Fruit fly (Drosophila melanogaster) whole organism, embryonic: ENCODE measurements around the gene CG32137.

Experiments
- CG1024 ChIP-seq: fragments of 200-800 bp; sonication (Bioruptor generic); IDR thresholded peaks from 2 replicates; pipeline ENCODE4 v1.3.6; 2022; ENCODE audit warnings: missing biosample characterization, missing genetic modification characterization
- CG11723 ChIP-seq: fragments of 200-800 bp; sonication (Bioruptor generic); optimal IDR thresholded peaks from 2 replicates; lab custom pipeline; 2017; ENCODE audit warnings: missing biosample characterization, mild to moderate bottlenecking, missing genetic modification characterization
- CG12104 ChIP-seq: fragments of 200-800 bp; sonication (Bioruptor generic); optimal IDR thresholded peaks from 3 replicates; lab custom pipeline; 2016; ENCODE audit warnings: missing biosample characterization, missing genetic modification characterization
- CG13624 ChIP-seq: fragments of 200-800 bp; sonication (Bioruptor generic); optimal IDR thresholded peaks from 2 replicates; lab custom pipeline; 2016; ENCODE audit warnings: missing biosample characterization, missing genetic modification characterization
- CG1602 ChIP-seq: fragments of 200-800 bp; sonication (Bioruptor generic); optimal IDR thresholded peaks from 3 replicates; lab custom pipeline; 2016; ENCODE audit warnings: missing biosample characterization, missing genetic modification characterization
- CG16863 ChIP-seq: fragments of 200-800 bp; sonication (Bioruptor generic); optimal IDR thresholded peaks from 3 replicates; lab custom pipeline; 2016; ENCODE audit warnings: missing biosample characterization, missing genetic modification characterization
- CG1792 ChIP-seq: fragments of 200-800 bp; sonication (Bioruptor generic); optimal IDR thresholded peaks from 2 replicates; lab custom pipeline; 2016; ENCODE audit warnings: missing biosample characterization, missing genetic modification characterization
- CG18764 ChIP-seq: fragments of 200-800 bp; sonication (Bioruptor generic); optimal IDR thresholded peaks from 3 replicates; lab custom pipeline; 2016; ENCODE audit warnings: missing biosample characterization, missing genetic modification characterization
- CG30020 ChIP-seq: fragments of 200-800 bp; optimal IDR thresholded peaks from 2 replicates; lab custom pipeline; 2019; ENCODE audit warnings: missing biosample characterization, mild to moderate bottlenecking, missing genetic modification characterization, moderate library complexity
- CG30431 ChIP-seq: fragments of 200-800 bp; sonication (Bioruptor generic); optimal IDR thresholded peaks from 2 replicates; lab custom pipeline; 2017; ENCODE audit warnings: missing biosample characterization, missing genetic modification characterization
- CG32767 ChIP-seq: fragments of 200-800 bp; sonication (Bioruptor generic); IDR thresholded peaks from 2 replicates; pipeline ENCODE4 v1.3.6; 2022; ENCODE audit warnings: missing biosample characterization, missing genetic modification characterization
- CG6272 ChIP-seq: fragments of 200-800 bp; sonication (Bioruptor generic); IDR thresholded peaks from 2 replicates; pipeline ENCODE4 v1.3.6; 2022; ENCODE audit warnings: missing biosample characterization, missing genetic modification characterization
- CHES-1-like ChIP-seq: fragments of 200-800 bp; sonication (Bioruptor generic); optimal IDR thresholded peaks from 2 replicates; lab custom pipeline; 2016; ENCODE audit warnings: missing biosample characterization, missing genetic modification characterization
- Dbx ChIP-seq: fragments of 200-800 bp; sonication (Bioruptor generic); IDR thresholded peaks from 3 replicates; pipeline ENCODE4 v1.3.6; 2022; ENCODE audit warnings: missing biosample characterization, missing genetic modification characterization
- Doc2 ChIP-seq: fragments of 200-800 bp; sonication (Bioruptor generic); IDR thresholded peaks from 2 replicates; pipeline ENCODE4 v1.3.6; 2022; ENCODE audit warnings: missing biosample characterization, missing genetic modification characterization
- Doc3 ChIP-seq: fragments of 200-800 bp; sonication (Bioruptor generic); IDR thresholded peaks from 3 replicates; pipeline ENCODE4 v1.3.6; 2022; ENCODE audit warnings: missing biosample characterization, missing genetic modification characterization; ENCODE audit not compliant: partially characterized antibody
- Dref ChIP-seq: fragments of 200-800 bp; sonication (Bioruptor generic); IDR thresholded peaks from 2 replicates; pipeline ENCODE4 v1.3.6; 2022; ENCODE audit warnings: missing biosample characterization, missing genetic modification characterization
- Elba2 ChIP-seq: fragments of 200-800 bp; sonication (Bioruptor generic); optimal IDR thresholded peaks from 3 replicates; lab custom pipeline; 2016; ENCODE audit warnings: missing biosample characterization, missing genetic modification characterization
- Ets97D ChIP-seq: fragments of 200-800 bp; sonication (Bioruptor generic); optimal IDR thresholded peaks from 3 replicates; lab custom pipeline; 2016; ENCODE audit warnings: missing biosample characterization, missing genetic modification characterization
- HHEX ChIP-seq: fragments of 200-800 bp; sonication (Bioruptor generic); optimal IDR thresholded peaks from 3 replicates; lab custom pipeline; 2017; ENCODE audit warnings: missing biosample characterization, mild to moderate bottlenecking, missing genetic modification characterization, missing genetic modification reagents
- NK7.1 ChIP-seq: fragments of 200-800 bp; sonication (Bioruptor generic); optimal IDR thresholded peaks from 3 replicates; lab custom pipeline; 2016; ENCODE audit warnings: missing biosample characterization, missing genetic modification characterization
- Side ChIP-seq: fragments of 200-800 bp; sonication (Bioruptor generic); optimal IDR thresholded peaks from 2 replicates; lab custom pipeline; 2016; ENCODE audit warnings: missing biosample characterization, missing genetic modification characterization
- Stat92E ChIP-seq, 3 experiments: fragments of >200 bp in 2 of 3; fragments of 200-800 bp in 1 of 3; sonication (Bioruptor generic) in 1 of 3; optimal IDR thresholded peaks; 2 replicates each; lab custom pipeline; 2017 to 2019; ENCODE audit warnings: missing biosample characterization in 3 of 3, missing genetic modification characterization in 3 of 3, mild to moderate bottlenecking in 1 of 3, moderate library complexity in 1 of 3
- ab ChIP-seq: fragments of 200-800 bp; sonication (Bioruptor generic); optimal IDR thresholded peaks from 2 replicates; lab custom pipeline; 2016; ENCODE audit warnings: missing biosample characterization, missing genetic modification characterization
- abd-A ChIP-seq: fragments of 200-800 bp; sonication (Bioruptor generic); optimal IDR thresholded peaks from 3 replicates; lab custom pipeline; 2019; ENCODE audit warnings: missing biosample characterization, mild to moderate bottlenecking, missing genetic modification characterization, moderate library complexity
- bcd ChIP-seq: fragments of 200-800 bp; sonication (Bioruptor generic); optimal IDR thresholded peaks from 2 replicates; lab custom pipeline; 2017; ENCODE audit warnings: missing biosample characterization, mild to moderate bottlenecking, missing genetic modification characterization
- caup ChIP-seq: fragments of 200-800 bp; sonication (Bioruptor generic); optimal IDR thresholded peaks from 3 replicates; lab custom pipeline; 2017; ENCODE audit warnings: missing biosample characterization, mild to moderate bottlenecking, missing genetic modification characterization, moderate library complexity; ENCODE audit not compliant: severe bottlenecking
- chn ChIP-seq: fragments of 200-800 bp; sonication (Bioruptor generic); optimal IDR thresholded peaks from 2 replicates; lab custom pipeline; 2016; ENCODE audit warnings: missing biosample characterization, missing genetic modification characterization
- ci ChIP-seq: fragments of 200-800 bp; sonication (Bioruptor generic); IDR thresholded peaks from 3 replicates; pipeline ENCODE4 v1.3.6; 2022; ENCODE audit warnings: missing biosample characterization, missing genetic modification characterization
- cwo ChIP-seq: fragments of 200-800 bp; sonication (Bioruptor generic); optimal IDR thresholded peaks from 3 replicates; lab custom pipeline; 2017; ENCODE audit warnings: missing biosample characterization, missing genetic modification characterization, mild to moderate bottlenecking, moderate library complexity, missing genetic modification reagents
- dimm ChIP-seq: fragments of 200-800 bp; sonication (Bioruptor generic); IDR thresholded peaks from 2 replicates; pipeline ENCODE4 v1.3.6; 2022; ENCODE audit warnings: missing biosample characterization, missing genetic modification characterization
- gce ChIP-seq: fragments of 200-800 bp; sonication (Bioruptor generic); IDR thresholded peaks from 3 replicates; pipeline ENCODE4 v1.3.6; 2022; ENCODE audit warnings: missing biosample characterization, missing genetic modification characterization
- ind ChIP-seq: fragments of 200-800 bp; sonication (Bioruptor generic); optimal IDR thresholded peaks from 3 replicates; lab custom pipeline; 2016; ENCODE audit warnings: missing biosample characterization, missing genetic modification characterization
- insv ChIP-seq, 2 experiments: fragments of 200-800 bp; sonication (Bioruptor generic); optimal IDR thresholded peaks; 3 replicates each; lab custom pipeline; 2016 to 2018; ENCODE audit warnings: missing biosample characterization in 2 of 2, missing genetic modification characterization in 2 of 2
- kah ChIP-seq: fragments of 200-800 bp; sonication (Bioruptor generic); optimal IDR thresholded peaks from 2 replicates; lab custom pipeline; 2018; ENCODE audit warnings: missing biosample characterization, mild to moderate bottlenecking, missing genetic modification characterization
- lola ChIP-seq, 3 experiments: fragments of >200 bp in 2 of 3; fragments of 200-800 bp in 1 of 3; sonication (Bioruptor generic) in 1 of 3; optimal IDR thresholded peaks; 2 replicates each; lab custom pipeline; 2017 to 2019; ENCODE audit warnings: missing biosample characterization in 3 of 3, missing genetic modification characterization in 3 of 3, mild to moderate bottlenecking in 1 of 3, moderate library complexity in 1 of 3
- mam ChIP-seq: fragments of 200-800 bp; sonication (Bioruptor generic); optimal IDR thresholded peaks from 3 replicates; lab custom pipeline; 2016; ENCODE audit warnings: missing biosample characterization, missing genetic modification characterization
- mirr ChIP-seq: fragments of 200-800 bp; sonication (Bioruptor generic); optimal IDR thresholded peaks from 3 replicates; lab custom pipeline; 2018; ENCODE audit warnings: missing biosample characterization, mild to moderate bottlenecking, missing genetic modification characterization
- odd ChIP-seq: fragments of 200-800 bp; sonication (Bioruptor generic); optimal IDR thresholded peaks from 2 replicates; lab custom pipeline; 2017; ENCODE audit warnings: missing biosample characterization, mild to moderate bottlenecking, missing genetic modification characterization
- ro ChIP-seq: fragments of 200-800 bp; sonication (Bioruptor generic); IDR thresholded peaks from 2 replicates; pipeline ENCODE4 v1.3.6; 2022; ENCODE audit warnings: missing biosample characterization, missing genetic modification characterization
- sc ChIP-seq, 3 experiments: fragments of >200 bp in 2 of 3; fragments of 200-800 bp in 1 of 3; sonication (Bioruptor generic) in 1 of 3; optimal IDR thresholded peaks; 2 replicates in 2 of 3; 3 replicates in 1 of 3; lab custom pipeline; 2017; ENCODE audit warnings: mild to moderate bottlenecking in 1 of 3, missing biosample characterization in 1 of 3, missing genetic modification characterization in 1 of 3, missing genetic modification reagents in 1 of 3
- sisA ChIP-seq: fragments of 200-800 bp; sonication (Bioruptor generic); IDR thresholded peaks from 2 replicates; pipeline ENCODE4 v1.3.6; 2022; ENCODE audit warnings: missing biosample characterization, missing genetic modification characterization
- slp2 ChIP-seq: fragments of 200-800 bp; sonication (Bioruptor generic); optimal IDR thresholded peaks from 2 replicates; lab custom pipeline; 2016; ENCODE audit warnings: missing biosample characterization, missing genetic modification characterization
- sr ChIP-seq: fragments of 200-800 bp; sonication (Bioruptor generic); IDR thresholded peaks from 3 replicates; pipeline ENCODE4 v1.3.6; 2022; ENCODE audit warnings: missing biosample characterization, missing genetic modification characterization
- tx ChIP-seq: fragments of 200-800 bp; sonication (Bioruptor generic); optimal IDR thresholded peaks from 2 replicates; lab custom pipeline; 2016; ENCODE audit warnings: missing biosample characterization, missing genetic modification characterization
- wek ChIP-seq: fragments of 200-800 bp; sonication (Bioruptor generic); optimal IDR thresholded peaks from 3 replicates; lab custom pipeline; 2018; ENCODE audit warnings: missing biosample characterization, mild to moderate bottlenecking, missing genetic modification characterization, moderate library complexity
- zen2 ChIP-seq: fragments of 200-800 bp; sonication (Bioruptor generic); IDR thresholded peaks from 3 replicates; pipeline ENCODE4 v1.3.6; 2022; ENCODE audit warnings: missing biosample characterization, missing genetic modification characterization; ENCODE audit not compliant: partially characterized antibody
- zf30C ChIP-seq: fragments of 200-800 bp; sonication (Bioruptor generic); optimal IDR thresholded peaks from 3 replicates; lab custom pipeline; 2018; ENCODE audit warnings: missing biosample characterization, mild to moderate bottlenecking, missing genetic modification characterization

Gene CG32137

dm6 chr3L:13919794-13920631 lies 19.0 kb upstream of the CG32137 start (continued):
- peak; percentile 87 for TF ChIP-seq sisA (GFP tag; lab: Robert Waterston, UW)
- no peak for TF ChIP-seq Dref
- TF ChIP-seq cwo: peak; percentile 93
- peak; percentile 51 for TF ChIP-seq CG1024
- peak; percentile 67 to 94 for TF ChIP-seq insv (GFP tag; optimal IDR thresholded peaks at IDR 0.05; lab: Kevin White, UChicago)
- peak; percentile 91 for TF ChIP-seq tx (GFP tag; lab: Kevin White, UChicago)
- peak; percentile 92 for TF ChIP-seq ind (GFP tag; lab: Kevin White, UChicago)
- TF ChIP-seq CG12104 (GFP tag; lab: Kevin White, UChicago): peak; percentile 83
- peak; percentile 69 for TF ChIP-seq CG1792 (GFP tag; lab: Kevin White, UChicago)
- peak; percentile 85 for TF ChIP-seq CHES-1-like (GFP tag; lab: Kevin White, UChicago)
- TF ChIP-seq CG6272: peak; percentile 70
- TF ChIP-seq sc (optimal IDR thresholded peaks at IDR 0.05; lab: Kevin White, UChicago): no peak
- peak; percentile 93 for TF ChIP-seq sc (GFP tag; optimal IDR thresholded peaks at IDR 0.05; lab: Kevin White, UChicago)
- TF ChIP-seq ro: peak; percentile 54; the same call in 1 of the 2 replicates
- TF ChIP-seq kah (GFP tag; lab: Kevin White, UChicago): peak; percentile 46
- TF ChIP-seq Dbx (GFP tag; lab: Robert Waterston, UW): peak; percentile 72; the same call in 2 of the 3 replicates
- peak; percentile 80 for TF ChIP-seq CG30020
- peak; percentile 86 for TF ChIP-seq caup (GFP tag; lab: Kevin White, UChicago)
- TF ChIP-seq zf30C (GFP tag; lab: Kevin White, UChicago): no peak
- TF ChIP-seq mam (GFP tag; lab: Kevin White, UChicago): peak; percentile 91
- TF ChIP-seq lola (GFP tag; optimal IDR thresholded peaks at IDR 0.05; lab: Kevin White, UChicago): peak in 1 of 3 experiments; percentile 96
- peak; percentile 75; the same call in 1 of the 3 replicates for TF ChIP-seq zen2
- no peak for TF ChIP-seq Ets97D
- peak; percentile 86 for TF ChIP-seq HHEX (GFP tag; lab: Kevin White, UChicago)
- no peak for TF ChIP-seq Elba2 (GFP tag; lab: Kevin White, UChicago)
- TF ChIP-seq wek (GFP tag; lab: Kevin White, UChicago): peak; percentile 35
- no peak for TF ChIP-seq abd-A (tag; lab: Kevin White, UChicago)
- peak; percentile 48; the same call in 1 of the 3 replicates for TF ChIP-seq ci (GFP tag; lab: Robert Waterston, UW)
- TF ChIP-seq gce (GFP tag; lab: Robert Waterston, UW): no peak
- peak; percentile 83 for TF ChIP-seq CG18764 (GFP tag; lab: Kevin White, UChicago)
- TF ChIP-seq Side: peak; percentile 84
- TF ChIP-seq CG13624: peak; percentile 92
- TF ChIP-seq slp2 (GFP tag; lab: Kevin White, UChicago): peak; percentile 91
- no peak for TF ChIP-seq mirr (GFP tag; lab: Kevin White, UChicago)
- TF ChIP-seq ab: peak; percentile 86
- TF ChIP-seq NK7.1 (GFP tag; lab: Kevin White, UChicago): peak; percentile 59
- TF ChIP-seq Doc3 (GFP tag; lab: Robert Waterston, UW): no peak; the same call in 2 of the 3 replicates
- no peak for TF ChIP-seq Stat92E (GFP tag; optimal IDR thresholded peaks at IDR 0.05; lab: Kevin White, UChicago)
- TF ChIP-seq dimm: peak; percentile 31; the same call in 1 of the 2 replicates
- peak; percentile 92 for TF ChIP-seq CG1602
- TF ChIP-seq chn (GFP tag; lab: Kevin White, UChicago): peak; percentile 83
- peak; percentile 22; the same call in 1 of the 2 replicates for TF ChIP-seq Doc2 (GFP tag; lab: Robert Waterston, UW)
- TF ChIP-seq CG16863: peak; percentile 90
- 0 out of 3 replicates have a peak, but pooled peaks have one; percentile 19 for TF ChIP-seq sr (GFP tag; lab: Robert Waterston, UW)
- TF ChIP-seq bcd (GFP tag; lab: Kevin White, UChicago): peak; percentile 93
- peak; percentile 88 for TF ChIP-seq odd (GFP tag; lab: Kevin White, UChicago)
- peak; percentile 84 for TF ChIP-seq CG30431 (GFP tag; lab: Kevin White, UChicago)
- TF ChIP-seq CG11723: peak; percentile 82
- TF ChIP-seq CG32767: peak; percentile 48
